Fruit fly (Drosophila melanogaster): ENCODE measurements around the gene pigeon.
A peak's percentile ranks its signal among the peaks of the same experiment; 100 is the strongest.

The pigeon gene

DNA sequence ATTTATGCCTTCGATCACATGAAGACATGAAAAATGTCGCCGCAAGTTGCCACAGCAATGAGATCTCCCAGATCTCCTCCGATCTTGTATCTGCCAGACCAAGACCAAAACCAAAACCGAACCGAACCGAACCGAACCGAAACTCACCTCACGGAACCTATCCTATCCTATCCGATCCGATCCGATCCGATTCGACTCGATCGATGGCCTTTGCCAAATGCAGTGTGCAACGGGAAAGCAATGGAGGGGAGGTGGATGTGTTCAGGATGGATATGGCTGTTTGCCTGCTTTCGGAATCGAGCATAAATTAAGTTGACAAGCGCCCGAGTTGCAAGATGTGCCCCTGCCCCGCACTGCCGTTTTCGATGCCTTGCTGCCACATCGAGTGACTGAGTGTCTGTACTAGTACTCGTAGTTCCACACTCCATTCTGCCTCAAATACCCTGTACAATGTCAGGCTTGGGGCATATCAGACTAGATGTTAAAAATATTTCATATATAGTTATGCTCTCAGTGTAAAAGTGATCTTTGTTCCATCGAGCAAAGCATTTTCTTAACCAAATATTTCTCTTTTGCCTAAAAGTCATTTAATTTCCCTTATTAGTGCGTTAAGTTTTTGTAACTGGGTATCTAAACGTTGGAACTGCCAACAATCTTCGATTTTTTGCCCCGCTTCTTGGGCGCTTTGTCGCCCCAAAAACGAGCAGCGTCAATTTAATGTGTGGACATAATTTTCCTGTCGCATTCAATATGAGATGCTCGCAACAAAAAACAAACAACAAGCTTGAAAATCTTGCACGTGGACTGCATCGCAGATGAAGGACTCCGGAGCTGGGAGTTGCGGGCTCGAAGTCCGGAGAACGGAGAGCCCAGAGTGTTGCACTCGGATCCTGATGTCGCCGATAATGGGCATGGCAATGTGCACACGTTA is 40.4 kb downstream of the pigeon start (continued):
- TF ChIP-seq oc (tag; optimal IDR thresholded peaks at IDR 0.05) (peak; percentile 78), ato (GFP tag; IDR thresholded peaks at IDR 0.05; ENCODE audit: partially characterized antibody) (no peak), jigr1 (GFP tag; IDR thresholded peaks at IDR 0.05) (peak; percentile 73; the same call in 2 of the 3 replicates), CG11696 (GFP tag; IDR thresholded peaks at IDR 0.05) (0 out of 2 replicates have a peak, but pooled peaks have one; percentile 11), CG13775 (GFP tag; optimal IDR thresholded peaks at IDR 0.05) (peak; percentile 82), CG17802 (tag; optimal IDR thresholded peaks at IDR 0.05) (peak; percentile 59), Asciz (GFP tag; optimal IDR thresholded peaks at IDR 0.05) (peak; percentile 45), tio (GFP tag; optimal IDR thresholded peaks at IDR 0.05) (peak; percentile 82), ken (GFP tag; IDR thresholded peaks at IDR 0.05) (peak; percentile 72; the same call in 2 of the 3 replicates), bsh (GFP tag; optimal IDR thresholded peaks at IDR 0.05) (peak; percentile 92 to 94), sr (GFP tag; IDR thresholded peaks at IDR 0.05) (no peak), CG10462 (GFP tag; optimal IDR thresholded peaks at IDR 0.05) (peak; percentile 64), Doc3 (GFP tag; IDR thresholded peaks at IDR 0.05; ENCODE audit: partially characterized antibody) (no peak), cg (GFP tag; optimal IDR thresholded peaks at IDR 0.05) (no peak), CG4854 (GFP tag; optimal IDR thresholded peaks at IDR 0.05) (peak; percentile 67), CG33557 (GFP tag; optimal IDR thresholded peaks at IDR 0.05) (peak; percentile 68), run (tag; optimal IDR thresholded peaks at IDR 0.05) (peak; percentile 23), CG14710 (tag; optimal IDR thresholded peaks at IDR 0.05) (peak; percentile 80), ranshi (GFP tag; IDR thresholded peaks at IDR 0.05) (peak; percentile 55; the same call in 1 of the 2 replicates), CG32767 (GFP tag; IDR thresholded peaks at IDR 0.05) (peak; percentile 48; the same call in 1 of the 2 replicates), Nf-YA (GFP tag; IDR thresholded peaks at IDR 0.05) (peak; percentile 47; the same call in 1 of the 2 replicates), CG7556 (GFP tag; optimal IDR thresholded peaks at IDR 0.05) (peak; percentile 74), Hmx (GFP tag; optimal IDR thresholded peaks at IDR 0.05) (no peak), CG8290 (GFP tag; optimal IDR thresholded peaks at IDR 0.05) (peak; percentile 80), CG8290 (tag; optimal IDR thresholded peaks at IDR 0.05) (peak; percentile 4 to 41), D19B (GFP tag; optimal IDR thresholded peaks at IDR 0.05) (peak; percentile 80), C15 (GFP tag; IDR thresholded peaks at IDR 0.05) (no peak), pfk (GFP tag; optimal IDR thresholded peaks at IDR 0.05) (no peak), so (GFP tag; IDR thresholded peaks at IDR 0.05) (peak; percentile 77), tup (GFP tag; optimal IDR thresholded peaks at IDR 0.05) (peak; percentile 29), phol (tag; optimal IDR thresholded peaks at IDR 0.05) (peak; percentile 84), exex (tag; optimal IDR thresholded peaks at IDR 0.05) (no peak), zfh1 (GFP tag; IDR thresholded peaks at IDR 0.05) (peak; percentile 89), CG11247 (GFP tag; IDR thresholded peaks at IDR 0.05) (no peak), Optix (GFP tag; IDR thresholded peaks at IDR 0.05) (peak; percentile 79), CG17328 (GFP tag; IDR thresholded peaks at IDR 0.05) (peak; percentile 86), btn (GFP tag; optimal IDR thresholded peaks at IDR 0.05) (peak; percentile 73), CG13287 (GFP tag; IDR thresholded peaks at IDR 0.05; ENCODE audit: partially characterized antibody) (no peak), Bdp1 (GFP tag; optimal IDR thresholded peaks at IDR 0.05) (peak; percentile 58), kni (GFP tag; optimal IDR thresholded peaks at IDR 0.05) (no peak), CG17186 (GFP tag; optimal IDR thresholded peaks at IDR 0.05) (peak; percentile 33), lab (GFP tag; optimal IDR thresholded peaks at IDR 0.05) (peak; percentile 32), ham (GFP tag; IDR thresholded peaks at IDR 0.05) (no peak), CG7786 (GFP tag; optimal IDR thresholded peaks at IDR 0.05) (peak; percentile 69), ttk (GFP tag; IDR thresholded peaks at IDR 0.05) (peak; percentile 85), Dip2 (GFP tag; IDR thresholded peaks at IDR 0.05) (no peak), HLH3B (GFP tag; IDR thresholded peaks at IDR 0.05) (peak; percentile 71), Gug (GFP tag; IDR thresholded peaks at IDR 0.05) (peak; percentile 59; the same call in 3 of the 4 replicates)
